Fruit fly (Drosophila melanogaster) S2 (cell line): ENCODE measurements around the gene Lmpt.

Experiments used
- CG8478 ChIP-seq: fragments of >200 bp; optimal IDR thresholded peaks from 2 replicates; lab custom pipeline; 2018
- CTCF ChIP-seq, 2 experiments: fragments of >200 bp; optimal IDR thresholded peaks; 2 replicates each; lab custom pipeline; 2018

DNA sequence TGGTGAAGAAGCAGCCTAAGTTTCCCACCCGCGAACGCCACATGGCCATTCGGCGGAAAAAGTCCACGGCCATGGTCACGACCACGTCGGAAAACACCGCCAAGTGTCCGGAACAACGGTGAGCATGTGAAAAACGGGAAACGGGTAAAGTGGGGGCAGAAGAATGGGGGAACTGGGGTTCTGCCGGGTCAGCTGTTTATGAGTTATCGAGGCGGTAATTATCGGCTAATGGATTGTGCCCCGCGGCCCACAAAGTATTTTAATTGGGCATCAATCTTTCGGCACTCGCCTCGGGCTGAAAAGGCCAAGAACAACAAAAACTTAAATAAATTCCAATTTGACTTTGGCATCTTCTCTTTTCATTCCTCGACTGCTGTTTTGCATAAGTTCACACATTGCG is 22.2 kb downstream of the Lmpt start:
- TF ChIP-seq CTCF (optimal IDR thresholded peaks at IDR 0.05; lab: Kevin White, UChicago), result no peak
- TF ChIP-seq CG8478 (lab: Kevin White, UChicago), result no peak
